Fruit fly (Drosophila melanogaster): ENCODE results near the gene CG32486.
A peak's percentile ranks its signal among the peaks of the same experiment; 100 is the strongest.

The CG32486 gene

DNA sequence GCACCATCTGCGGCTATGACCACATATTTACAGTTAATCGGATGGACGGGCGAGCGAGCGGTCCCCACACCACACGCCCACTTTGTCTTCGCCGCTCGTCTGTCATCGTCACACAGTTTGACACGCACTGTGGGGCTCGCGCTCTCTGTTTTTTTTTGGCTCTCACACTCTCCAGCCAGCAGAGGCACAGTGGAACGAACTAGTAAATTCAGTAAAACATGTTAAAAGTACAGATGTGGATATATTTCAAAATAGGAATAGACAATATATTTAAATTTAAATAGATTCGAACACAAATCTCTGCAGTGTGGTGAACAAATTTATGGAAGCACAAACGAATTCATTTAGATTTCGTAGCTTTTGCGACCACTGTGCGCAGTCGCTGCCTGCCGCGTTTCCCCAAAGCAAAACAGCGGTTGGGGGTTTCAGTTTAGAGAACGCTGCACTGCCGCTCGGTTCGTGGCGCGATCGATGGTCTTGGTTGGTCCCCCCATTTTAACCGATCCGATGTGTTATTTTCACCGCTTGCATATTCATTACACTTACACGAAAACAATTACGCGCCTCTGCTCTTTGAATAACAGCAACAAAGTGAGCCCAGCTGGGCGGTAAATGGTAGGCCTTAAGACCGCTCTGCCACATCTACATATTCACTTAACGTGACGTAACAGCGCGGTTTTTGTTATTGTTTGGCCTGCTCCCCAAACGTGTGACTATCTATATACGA lies 10.7 kb upstream of the CG32486 start (continued):
- TF ChIP-seq CG31224 (GFP tag; IDR thresholded peaks at IDR 0.05) (peak; percentile 95), CG33557 (GFP tag; optimal IDR thresholded peaks at IDR 0.05) (peak; percentile 96), CG13894 (tag; optimal IDR thresholded peaks at IDR 0.05) (peak; percentile 98), MTF-1 (GFP tag; optimal IDR thresholded peaks at IDR 0.05; ENCODE audit: borderline replicate concordance) (peak; percentile 97), CG1792 (GFP tag; optimal IDR thresholded peaks at IDR 0.05) (peak; percentile 90), CG3726 (GFP tag; IDR thresholded peaks at IDR 0.05) (peak; percentile 97), Sry-δ (GFP tag; optimal IDR thresholded peaks at IDR 0.05) (peak; percentile 57), CG1832 (GFP tag; optimal IDR thresholded peaks at IDR 0.05) (no peak), B-H2 (GFP tag; optimal IDR thresholded peaks at IDR 0.05) (peak; percentile 98), CG7987 (GFP tag; optimal IDR thresholded peaks at IDR 0.05) (peak; percentile 98), Ssrp (tag; optimal IDR thresholded peaks at IDR 0.05) (peak; percentile 97), Doc3 (GFP tag; IDR thresholded peaks at IDR 0.05; ENCODE audit: partially characterized antibody) (peak; percentile 66; the same call in 2 of the 3 replicates), sqz (GFP tag; optimal IDR thresholded peaks at IDR 0.05) (peak; percentile 99), chn (GFP tag; optimal IDR thresholded peaks at IDR 0.05) (peak; percentile 98), CG11695 (GFP tag; IDR thresholded peaks at IDR 0.05) (peak; percentile 99), D19B (GFP tag; optimal IDR thresholded peaks at IDR 0.05) (peak; percentile 95), CG3065 (GFP tag; optimal IDR thresholded peaks at IDR 0.05) (peak; percentile 95), amos (GFP tag; IDR thresholded peaks at IDR 0.05; ENCODE audit: partially characterized antibody) (peak; percentile 58; the same call in 1 of the 2 replicates), Tbp (GFP tag; optimal IDR thresholded peaks at IDR 0.05) (no peak), pfk (GFP tag; optimal IDR thresholded peaks at IDR 0.05) (peak; percentile 68), CG15696 (tag; optimal IDR thresholded peaks at IDR 0.05) (peak; percentile 90), Bteb2 (GFP tag; optimal IDR thresholded peaks at IDR 0.05) (peak; percentile 96), CG11247 (GFP tag; IDR thresholded peaks at IDR 0.05) (peak; percentile 98), sr (GFP tag; IDR thresholded peaks at IDR 0.05) (peak; percentile 97), mam (GFP tag; optimal IDR thresholded peaks at IDR 0.05) (peak; percentile 97), Lim3 (GFP tag; IDR thresholded peaks at IDR 0.05) (peak; percentile 90), prd (optimal IDR thresholded peaks at IDR 0.05) (no peak), prd (GFP tag; IDR thresholded peaks at IDR 0.05) (peak; percentile 99), wor (GFP tag; IDR thresholded peaks at IDR 0.05) (peak; percentile 97), lbe (GFP tag; optimal IDR thresholded peaks at IDR 0.05) (peak; percentile 98), kni (GFP tag; optimal IDR thresholded peaks at IDR 0.05) (peak; percentile 84), CG7745 (tag; optimal IDR thresholded peaks at IDR 0.05) (peak; percentile 91), CG4424 (GFP tag; optimal IDR thresholded peaks at IDR 0.05) (peak; percentile 99), h (optimal IDR thresholded peaks at IDR 0.05) (no peak), CG2712 (tag; optimal IDR thresholded peaks at IDR 0.05) (peak; percentile 98), Ptx1 (GFP tag; IDR thresholded peaks at IDR 0.05) (peak; percentile 99), CkIIα-i1 (GFP tag; IDR thresholded peaks at IDR 0.05) (peak; percentile 72; the same call in 1 of the 2 replicates), en (GFP tag; optimal IDR thresholded peaks at IDR 0.05) (peak; percentile 92), CG11504 (tag; optimal IDR thresholded peaks at IDR 0.05) (peak; percentile 97), jumu (GFP tag; optimal IDR thresholded peaks at IDR 0.05) (peak; percentile 95), CG15479 (GFP tag; optimal IDR thresholded peaks at IDR 0.05) (peak; percentile 19), CG9932 (GFP tag; IDR thresholded peaks at IDR 0.05) (peak; percentile 99), CG42726 (GFP tag; IDR thresholded peaks at IDR 0.05; ENCODE audit: partially characterized antibody) (0 out of 2 replicates have a peak, but pooled peaks have one; percentile 18), CG5245 (GFP tag; optimal IDR thresholded peaks at IDR 0.05) (peak; percentile 97), CG15073 (GFP tag; optimal IDR thresholded peaks at IDR 0.05) (peak; percentile 87), CG10209 (GFP tag; optimal IDR thresholded peaks at IDR 0.05) (peak; percentile 98), klu (GFP tag; IDR thresholded peaks at IDR 0.05) (peak; percentile 96), CG6765 (GFP tag; optimal IDR thresholded peaks at IDR 0.05) (peak; percentile 98), CG12769 (tag; optimal IDR thresholded peaks at IDR 0.05) (peak; percentile 99), pum (GFP tag; optimal IDR thresholded peaks at IDR 0.05) (peak; percentile 94)

All from whole organism, embryonic.